Worm (Caenorhabditis elegans) whole organism, mixed stage, embryonic: ENCODE measurements around the gene Y41E3.6.

Experiments
- mep-1 ChIP-seq: fragments of 150-350 bp; optimal IDR thresholded peaks from 2 replicates; lab custom pipeline; 2017; ENCODE audit warnings: missing biosample characterization, missing genetic modification reagents, missing genetic modification characterization, inconsistent platforms
- nhr-12 ChIP-seq: fragments of 150-350 bp; optimal IDR thresholded peaks from 2 replicates; lab custom pipeline; 2014; ENCODE audit warnings: missing biosample characterization, missing genetic modification characterization
- nhr-237 ChIP-seq: fragments of 150-350 bp; optimal IDR thresholded peaks from 2 replicates; lab custom pipeline; 2014; ENCODE audit warnings: missing biosample characterization, missing genetic modification characterization
- nhr-76 ChIP-seq: sonication (generic microtip); optimal IDR thresholded peaks from 2 replicates; lab custom pipeline; 2017; ENCODE audit warnings: missing biosample characterization, missing genetic modification characterization
- snpc-4 ChIP-seq: fragments of 150-350 bp; optimal IDR thresholded peaks from 2 replicates; lab custom pipeline; 2014; ENCODE audit warnings: missing biosample characterization, missing genetic modification characterization

ce11 chrIV:15016984-15017383, 10.4 kb downstream of the Y41E3.6 start:
- TF ChIP-seq nhr-12 (tag; lab: Kevin White, UChicago) = no peak
- no peak for TF ChIP-seq nhr-237 (tag; lab: Kevin White, UChicago)
- no peak for TF ChIP-seq nhr-76 (tag; lab: Kevin White, UChicago)
- no peak for TF ChIP-seq mep-1 (tag; lab: Kevin White, UChicago)
- TF ChIP-seq snpc-4 (tag; lab: Kevin White, UChicago) = no peak
